Fruit fly (Drosophila melanogaster) whole organism, embryonic: ENCODE results near the gene Ppt2.

Experiments
- Abd-B ChIP-seq: fragments of 200-800 bp; sonication (Bioruptor generic); optimal IDR thresholded peaks from 2 replicates; lab custom pipeline; 2018; ENCODE audit warnings: missing biosample characterization, mild to moderate bottlenecking, missing genetic modification characterization, moderate library complexity
- B-H2 ChIP-seq: fragments of 200-800 bp; sonication (Bioruptor generic); optimal IDR thresholded peaks from 2 replicates; lab custom pipeline; 2018; ENCODE audit warnings: missing biosample characterization, mild to moderate bottlenecking, missing genetic modification characterization
- CG10209 ChIP-seq: fragments of 200-800 bp; sonication (Bioruptor generic); optimal IDR thresholded peaks from 3 replicates; lab custom pipeline; 2017; ENCODE audit warnings: missing biosample characterization, mild to moderate bottlenecking, missing genetic modification characterization, missing genetic modification reagents
- CG10321 ChIP-seq: fragments of 200-800 bp; sonication (Bioruptor generic); IDR thresholded peaks from 2 replicates; pipeline ENCODE4 v1.3.6; 2022; ENCODE audit warnings: missing biosample characterization, missing genetic modification characterization
- CG10979 ChIP-seq: fragments of 200-800 bp; sonication (Bioruptor generic); optimal IDR thresholded peaks from 2 replicates; lab custom pipeline; 2018; ENCODE audit warnings: missing biosample characterization, mild to moderate bottlenecking, missing genetic modification characterization, moderate library complexity
- CG11560 ChIP-seq: fragments of 200-800 bp; sonication (Bioruptor generic); IDR thresholded peaks from 3 replicates; pipeline ENCODE4 v1.3.6; 2022; ENCODE audit warnings: missing biosample characterization, missing genetic modification characterization
- CG13424 ChIP-seq: fragments of 200-800 bp; sonication (Bioruptor generic); optimal IDR thresholded peaks from 2 replicates; lab custom pipeline; 2019; ENCODE audit warnings: missing biosample characterization, mild to moderate bottlenecking, missing genetic modification characterization, moderate library complexity
- CG13624 ChIP-seq: fragments of 200-800 bp; sonication (Bioruptor generic); optimal IDR thresholded peaks from 2 replicates; lab custom pipeline; 2016; ENCODE audit warnings: missing biosample characterization, missing genetic modification characterization
- CG15011 ChIP-seq: fragments of 200-800 bp; sonication (Bioruptor generic); optimal IDR thresholded peaks from 3 replicates; lab custom pipeline; 2018; ENCODE audit warnings: missing biosample characterization, mild to moderate bottlenecking, missing genetic modification characterization
- CG15073 ChIP-seq: fragments of 200-800 bp; sonication (Bioruptor generic); optimal IDR thresholded peaks from 2 replicates; lab custom pipeline; 2016; ENCODE audit warnings: missing biosample characterization, missing genetic modification characterization
- CG1832 ChIP-seq: fragments of 200-800 bp; sonication (Bioruptor generic); optimal IDR thresholded peaks from 2 replicates; lab custom pipeline; 2017; ENCODE audit warnings: missing biosample characterization, mild to moderate bottlenecking, missing genetic modification characterization, inconsistent platforms
- CG31365 ChIP-seq: fragments of 200-800 bp; sonication (Bioruptor generic); optimal IDR thresholded peaks from 2 replicates; lab custom pipeline; 2018; ENCODE audit warnings: missing biosample characterization, mild to moderate bottlenecking, missing genetic modification characterization
- CG31388 ChIP-seq: fragments of 200-800 bp; sonication (Bioruptor generic); optimal IDR thresholded peaks from 2 replicates; lab custom pipeline; 2016; ENCODE audit warnings: missing biosample characterization, missing genetic modification characterization
- CG3726 ChIP-seq: fragments of 200-800 bp; sonication (Bioruptor generic); IDR thresholded peaks from 3 replicates; pipeline ENCODE4, ENCODE4 v1.3.6; 2022; ENCODE audit warnings: missing biosample characterization, missing genetic modification characterization
- CG5180 ChIP-seq: fragments of 200-800 bp; sonication (Bioruptor generic); optimal IDR thresholded peaks from 3 replicates; lab custom pipeline; 2017; ENCODE audit warnings: missing biosample characterization, missing genetic modification characterization, mild to moderate bottlenecking, moderate library complexity, missing genetic modification reagents
- CG5245 ChIP-seq: fragments of 200-800 bp; sonication (Bioruptor generic); optimal IDR thresholded peaks from 3 replicates; lab custom pipeline; 2016; ENCODE audit warnings: missing biosample characterization, missing genetic modification characterization
- CG6175 ChIP-seq: fragments of 200-800 bp; sonication (Bioruptor generic); IDR thresholded peaks from 3 replicates; pipeline ENCODE4 v1.3.6; 2022; ENCODE audit warnings: missing biosample characterization, missing genetic modification characterization
- CHES-1-like ChIP-seq: fragments of 200-800 bp; sonication (Bioruptor generic); optimal IDR thresholded peaks from 2 replicates; lab custom pipeline; 2016; ENCODE audit warnings: missing biosample characterization, missing genetic modification characterization
- CTCF ChIP-seq: fragments of 200-800 bp; sonication (Bioruptor generic); optimal IDR thresholded peaks from 2 replicates; lab custom pipeline; 2017; ENCODE audit warnings: missing biosample characterization, mild to moderate bottlenecking, missing genetic modification characterization, moderate library complexity
- Dip3 ChIP-seq: fragments of 200-800 bp; sonication (Bioruptor generic); optimal IDR thresholded peaks from 3 replicates; lab custom pipeline; 2016; ENCODE audit warnings: missing biosample characterization, missing genetic modification characterization
- E2f1 ChIP-seq: fragments of 200-800 bp; sonication (Bioruptor generic); IDR thresholded peaks from 2 replicates; pipeline ENCODE4 v1.3.6; 2022; ENCODE audit warnings: missing biosample characterization, missing genetic modification characterization
- Elba2 ChIP-seq: fragments of 200-800 bp; sonication (Bioruptor generic); optimal IDR thresholded peaks from 3 replicates; lab custom pipeline; 2016; ENCODE audit warnings: missing biosample characterization, missing genetic modification characterization
- Ets65A ChIP-seq: fragments of 200-800 bp; sonication (Bioruptor generic); peaks from one replicate; lab custom pipeline; 2016; ENCODE audit warnings: missing biosample characterization, missing genetic modification characterization
- Gug ChIP-seq: fragments of 200-800 bp; sonication (Bioruptor generic); IDR thresholded peaks from 4 replicates; pipeline ENCODE4 v1.3.6; 2022; ENCODE audit warnings: missing biosample characterization, missing genetic modification characterization
- HmgZ ChIP-seq: fragments of 200-800 bp; sonication (Bioruptor generic); optimal IDR thresholded peaks from 2 replicates; lab custom pipeline; 2018; ENCODE audit warnings: missing biosample characterization, mild to moderate bottlenecking, missing genetic modification characterization
- Hr3 ChIP-seq: fragments of 200-800 bp; sonication (Bioruptor generic); optimal IDR thresholded peaks from 3 replicates; lab custom pipeline; 2016; ENCODE audit warnings: missing biosample characterization, missing genetic modification characterization
- Hr51 ChIP-seq, 2 experiments: fragments of 200-800 bp; sonication (Bioruptor generic); optimal IDR thresholded peaks; 2 replicates in 1 of 2; 3 replicates in 1 of 2; lab custom pipeline; 2016 to 2018; ENCODE audit warnings: missing biosample characterization in 2 of 2, missing genetic modification characterization in 2 of 2, mild to moderate bottlenecking in 1 of 2, moderate library complexity in 1 of 2
- NC2α ChIP-seq: fragments of 200-800 bp; sonication (Bioruptor generic); optimal IDR thresholded peaks from 2 replicates; lab custom pipeline; 2016; ENCODE audit warnings: missing biosample characterization, missing genetic modification characterization
- Sox102F ChIP-seq: fragments of 200-800 bp; sonication (Bioruptor generic); optimal IDR thresholded peaks from 2 replicates; lab custom pipeline; 2018; ENCODE audit warnings: missing biosample characterization, mild to moderate bottlenecking, missing genetic modification characterization, moderate library complexity
- Taf1 ChIP-seq: fragments of 200-800 bp; sonication (Bioruptor generic); IDR thresholded peaks from 2 replicates; pipeline ENCODE4 v1.3.6; 2022; ENCODE audit warnings: missing biosample characterization, missing genetic modification characterization
- Tbp ChIP-seq: fragments of >200 bp; optimal IDR thresholded peaks from 2 replicates; lab custom pipeline; 2018; ENCODE audit warnings: missing biosample characterization, missing genetic modification characterization
- Trl ChIP-seq, 3 experiments: fragments of >200 bp in 2 of 3; fragments of 200-800 bp in 1 of 3; sonication (Bioruptor generic) in 1 of 3; optimal IDR thresholded peaks; 2 replicates in 1 of 3; 3 replicates in 2 of 3; lab custom pipeline; 2016 to 2017; ENCODE audit warnings: missing biosample characterization in 1 of 3, missing genetic modification characterization in 1 of 3
- Xbp1 ChIP-seq: fragments of 200-800 bp; sonication (Bioruptor generic); optimal IDR thresholded peaks from 3 replicates; lab custom pipeline; 2016; ENCODE audit warnings: missing biosample characterization, mild to moderate bottlenecking, missing genetic modification characterization
- abd-A ChIP-seq: fragments of 200-800 bp; sonication (Bioruptor generic); optimal IDR thresholded peaks from 3 replicates; lab custom pipeline; 2019; ENCODE audit warnings: missing biosample characterization, mild to moderate bottlenecking, missing genetic modification characterization, moderate library complexity
- ac ChIP-seq: fragments of 200-800 bp; sonication (Bioruptor generic); optimal IDR thresholded peaks from 3 replicates; lab custom pipeline; 2017; ENCODE audit warnings: missing biosample characterization, mild to moderate bottlenecking, missing genetic modification characterization
- ap ChIP-seq: fragments of 200-800 bp; sonication (Bioruptor generic); IDR thresholded peaks from 2 replicates; pipeline ENCODE4 v1.3.6; 2022; ENCODE audit warnings: missing biosample characterization, missing genetic modification characterization
- bab2 ChIP-seq: fragments of 200-800 bp; sonication (Bioruptor generic); optimal IDR thresholded peaks from 2 replicates; lab custom pipeline; 2016; ENCODE audit warnings: missing biosample characterization, missing genetic modification characterization
- cato ChIP-seq: fragments of 200-800 bp; sonication (Bioruptor generic); optimal IDR thresholded peaks from 2 replicates; lab custom pipeline; 2016; ENCODE audit warnings: missing biosample characterization, missing genetic modification characterization, borderline replicate concordance
- dati ChIP-seq: fragments of 200-800 bp; sonication (Bioruptor generic); IDR thresholded peaks from 2 replicates; pipeline ENCODE4 v1.3.6; 2022; ENCODE audit warnings: missing biosample characterization, missing genetic modification characterization
- ewg ChIP-seq: fragments of 200-800 bp; sonication (Bioruptor generic); optimal IDR thresholded peaks from 3 replicates; lab custom pipeline; 2017; ENCODE audit warnings: mild to moderate bottlenecking, missing biosample characterization, missing genetic modification reagents, missing genetic modification characterization
- hbn ChIP-seq: fragments of 200-800 bp; sonication (Bioruptor generic); IDR thresholded peaks from 2 replicates; pipeline ENCODE4 v1.3.6; 2022; ENCODE audit warnings: missing biosample characterization, missing genetic modification characterization; ENCODE audit not compliant: partially characterized antibody
- jumu ChIP-seq: fragments of 200-800 bp; sonication (Bioruptor generic); optimal IDR thresholded peaks from 3 replicates; lab custom pipeline; 2016; ENCODE audit warnings: missing biosample characterization, missing genetic modification characterization
- kni ChIP-seq: fragments of 200-800 bp; sonication (Bioruptor generic); optimal IDR thresholded peaks from 3 replicates; lab custom pipeline; 2017; ENCODE audit warnings: mild to moderate bottlenecking, missing biosample characterization, missing genetic modification reagents, missing genetic modification characterization
- pan ChIP-seq, 4 experiments: fragments of >200 bp in 3 of 4; fragments of 200-800 bp in 1 of 4; sonication (Bioruptor generic) in 1 of 4; optimal IDR thresholded peaks in 3 of 4; IDR thresholded peaks in 1 of 4; 2 replicates each; pipeline versions ENCODE4 v1.3.6 to Lab custom; 2017 to 2022; ENCODE audit warnings: missing biosample characterization in 2 of 4, missing genetic modification characterization in 2 of 4, mixed read lengths in 1 of 4
- ranshi ChIP-seq: fragments of 200-800 bp; sonication (Bioruptor generic); IDR thresholded peaks from 2 replicates; pipeline ENCODE4 v1.3.6; 2022; ENCODE audit warnings: missing biosample characterization, missing genetic modification characterization
- sc ChIP-seq, 3 experiments: fragments of >200 bp in 2 of 3; fragments of 200-800 bp in 1 of 3; sonication (Bioruptor generic) in 1 of 3; optimal IDR thresholded peaks; 2 replicates in 2 of 3; 3 replicates in 1 of 3; lab custom pipeline; 2017; ENCODE audit warnings: mild to moderate bottlenecking in 1 of 3, missing biosample characterization in 1 of 3, missing genetic modification characterization in 1 of 3, missing genetic modification reagents in 1 of 3
- sens-2 ChIP-seq: fragments of 200-800 bp; sonication (Bioruptor generic); IDR thresholded peaks from 2 replicates; pipeline ENCODE4 v1.3.6; 2022; ENCODE audit warnings: missing biosample characterization, missing genetic modification characterization
- shn ChIP-seq: fragments of 200-800 bp; sonication (Bioruptor generic); optimal IDR thresholded peaks from 3 replicates; lab custom pipeline; 2016; ENCODE audit warnings: missing biosample characterization, missing genetic modification characterization
- usp ChIP-seq: fragments of >200 bp; optimal IDR thresholded peaks from 2 replicates; lab custom pipeline; 2017; ENCODE audit warnings: missing biosample characterization, missing genetic modification characterization
- z ChIP-seq: fragments of 200-800 bp; sonication (Bioruptor generic); IDR thresholded peaks from 3 replicates; pipeline ENCODE4 v1.3.6; 2022; ENCODE audit warnings: missing biosample characterization, missing genetic modification characterization

Ppt2 gene

DNA sequence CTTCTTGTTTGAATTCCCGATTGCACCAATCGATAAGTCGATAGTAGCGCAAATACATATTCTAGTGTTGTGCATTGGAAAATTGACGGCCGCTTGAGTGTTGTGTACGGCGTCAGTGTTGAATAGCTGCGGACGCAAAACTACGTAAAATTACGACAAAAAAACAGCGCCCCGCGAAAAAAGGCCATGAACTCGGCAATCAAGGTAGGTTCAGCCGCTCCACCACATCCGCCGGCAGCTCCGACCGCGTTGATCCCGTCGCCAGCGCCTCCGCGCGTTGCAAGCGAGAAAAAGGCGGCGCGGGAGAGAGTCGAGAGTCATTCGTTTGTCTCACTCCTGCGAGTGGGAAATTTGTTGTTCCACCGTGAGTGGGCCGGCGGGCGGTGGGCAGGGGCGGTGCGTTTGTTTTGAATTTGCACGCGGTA is 2.2 kb upstream of the Ppt2 start, which contains the start of gene CG33695 (continued):
- TF ChIP-seq usp (no peak), CG31388 (GFP tag; lab: Kevin White, UChicago) (no peak), hbn (peak; percentile 71), Gug (peak; percentile 64; the same call in 3 of the 4 replicates), ap (GFP tag; lab: Robert Waterston, UW) (no peak), Dip3 (GFP tag; lab: Kevin White, UChicago) (peak; percentile 75), pan (optimal IDR thresholded peaks at IDR 0.05; lab: Kevin White, UChicago) (no peak), pan (GFP tag; optimal IDR thresholded peaks at IDR 0.05 in 1 of 2, IDR thresholded peaks at IDR 0.05 in 1 of 2) (peak in 1 of 2 experiments; percentile 22), Abd-B (GFP tag; lab: Kevin White, UChicago) (peak; percentile 0), kni (GFP tag; lab: Kevin White, UChicago) (no peak), jumu (GFP tag; lab: Kevin White, UChicago) (peak; percentile 79), Sox102F (GFP tag; lab: Kevin White, UChicago) (no peak), sc (optimal IDR thresholded peaks at IDR 0.05; lab: Kevin White, UChicago) (no peak), sc (GFP tag; optimal IDR thresholded peaks at IDR 0.05; lab: Kevin White, UChicago) (no peak), CG15011 (GFP tag; lab: Kevin White, UChicago) (no peak), CG10209 (GFP tag; lab: Kevin White, UChicago) (peak; percentile 62), bab2 (GFP tag; lab: Kevin White, UChicago) (peak; percentile 72), NC2α (GFP tag; lab: Kevin White, UChicago) (peak; percentile 57), CG5180 (GFP tag; lab: Kevin White, UChicago) (no peak), ac (no peak), Hr3 (GFP tag; lab: Kevin White, UChicago) (peak; percentile 39), CG13424 (peak; percentile 11), Taf1 (GFP tag; lab: Robert Waterston, UW) (0 out of 2 replicates have a peak, but pooled peaks have one; percentile 14), CG6175 (GFP tag; lab: Robert Waterston, UW) (no peak), CG3726 (GFP tag; lab: Robert Waterston, UW) (no peak), B-H2 (GFP tag; lab: Kevin White, UChicago) (peak; percentile 77), Ets65A (GFP tag; lab: Kevin White, UChicago) (peak; percentile 98), shn (GFP tag; lab: Kevin White, UChicago) (peak; percentile 63), Xbp1 (GFP tag; lab: Kevin White, UChicago) (peak; percentile 75), E2f1 (GFP tag; lab: Robert Waterston, UW) (no peak; the same call in 1 of the 2 replicates), CTCF (GFP tag; lab: Kevin White, UChicago) (peak; percentile 11), dati (GFP tag; lab: Robert Waterston, UW) (no peak), Hr51 (GFP tag; optimal IDR thresholded peaks at IDR 0.05; lab: Kevin White, UChicago) (peak in 1 of 2 experiments; percentile 61), CG11560 (tag; lab: Robert Waterston, UW) (peak; percentile 54; the same call in 1 of the 3 replicates), z (no peak), Tbp (GFP tag; lab: Kevin White, UChicago) (no peak), CG10979 (tag; lab: Kevin White, UChicago) (peak; percentile 28), sens-2 (GFP tag; lab: Robert Waterston, UW) (no peak), Elba2 (GFP tag; lab: Kevin White, UChicago) (no peak), CG1832 (GFP tag; lab: Kevin White, UChicago) (peak; percentile 37), ranshi (GFP tag; lab: Robert Waterston, UW) (peak; percentile 30; the same call in 1 of the 2 replicates), HmgZ (tag; lab: Kevin White, UChicago) (peak; percentile 82), CG31365 (tag; lab: Kevin White, UChicago) (no peak), CG10321 (GFP tag; lab: Robert Waterston, UW) (no peak), CG5245 (GFP tag; lab: Kevin White, UChicago) (peak; percentile 74), CHES-1-like (GFP tag; lab: Kevin White, UChicago) (peak; percentile 84), CG13624 (GFP tag; lab: Kevin White, UChicago) (peak; percentile 87), ewg (GFP tag; lab: Kevin White, UChicago) (no peak), Trl (optimal IDR thresholded peaks at IDR 0.05; lab: Kevin White, UChicago) (no peak), Trl (GFP tag; optimal IDR thresholded peaks at IDR 0.05; lab: Kevin White, UChicago) (peak; percentile 78), abd-A (tag; lab: Kevin White, UChicago) (no peak), cato (GFP tag; lab: Kevin White, UChicago) (no peak), CG15073 (no peak)
